Worm (Caenorhabditis elegans): Measurements from ENCODE around the gene F40G9.18.

Gene F40G9.18

DNA sequence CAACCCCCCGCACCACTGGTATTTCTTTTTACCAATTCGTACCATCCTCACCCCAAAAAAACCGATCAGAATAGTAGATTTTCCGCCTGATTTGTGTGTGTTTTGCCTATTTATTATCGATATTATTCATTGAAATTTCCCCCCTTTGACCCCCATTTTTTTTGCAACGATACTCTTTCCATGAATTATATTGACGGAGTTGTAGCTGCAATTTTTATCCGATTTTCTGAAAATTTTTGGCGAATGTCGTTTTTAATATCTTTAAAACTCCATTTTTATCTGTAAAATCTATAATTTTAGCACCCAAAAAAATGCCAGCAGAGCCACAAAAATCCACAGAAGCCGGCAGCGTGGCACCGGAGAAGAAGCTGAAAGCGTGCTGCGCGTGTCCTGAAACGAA, 21.3 kb upstream of the F40G9.18 start, which contains the start of gene cox-17:
Gene cox-17 (plus strand): TSS at position 301 of the 400 bp plus-strand sequence.
- TF ChIP-seq pes-1 (GFP tag; IDR thresholded peaks at IDR 0.05) (no peak), tbx-37 (GFP tag; conservative IDR thresholded peaks at IDR 0.05) (no peak), ceh-36 (tag; optimal IDR thresholded peaks at IDR 0.05) (no peak), flt-1 (GFP tag; IDR thresholded peaks at IDR 0.05) (no peak), hmg-4 (GFP tag; optimal IDR thresholded peaks at IDR 0.05) (no peak)

DNA sequence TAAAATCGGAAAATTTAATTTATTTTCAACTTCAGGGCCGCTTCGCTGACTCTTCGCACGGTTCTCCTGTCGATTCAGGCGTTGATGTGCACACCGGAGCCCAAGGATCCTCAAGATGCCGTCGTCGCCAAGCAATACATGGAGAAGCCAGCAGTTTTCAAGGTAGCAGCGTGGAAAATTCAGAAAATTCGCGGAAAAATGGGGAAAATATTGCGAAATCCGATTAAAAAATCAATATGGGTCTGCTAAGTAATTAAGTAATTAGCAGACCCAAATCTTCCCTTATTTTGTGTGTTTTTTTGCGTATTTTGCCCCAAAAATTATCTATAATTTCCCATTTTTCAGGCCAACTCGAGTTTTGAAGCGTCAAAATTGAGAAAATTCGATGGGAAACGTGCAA, 19.9 kb upstream of the F40G9.18 start:
- TF ChIP-seq B0310.2 (tag; optimal IDR thresholded peaks at IDR 0.05), result no peak
- no peak for TF ChIP-seq sea-1 (GFP tag; conservative IDR thresholded peaks at IDR 0.05)
- TF ChIP-seq tbx-11 (GFP tag; IDR thresholded peaks at IDR 0.05), result no peak
- TF ChIP-seq aly-1 (tag; optimal IDR thresholded peaks at IDR 0.05), result no peak
- no peak for TF ChIP-seq ets-7 (tag; optimal IDR thresholded peaks at IDR 0.05)
- TF ChIP-seq scrt-1 (GFP tag; IDR thresholded peaks at IDR 0.05), result no peak
- no peak for TF ChIP-seq flt-1 (GFP tag; IDR thresholded peaks at IDR 0.05)
- no peak for TF ChIP-seq hmg-4 (GFP tag; optimal IDR thresholded peaks at IDR 0.05)
- TF ChIP-seq hmbx-1 (tag; optimal IDR thresholded peaks at IDR 0.05), result no peak

- TF ChIP-seq hmg-4 (GFP tag; optimal IDR thresholded peaks at IDR 0.05) (no peak), pes-1 (GFP tag; IDR thresholded peaks at IDR 0.05) (no peak), tbx-11 (GFP tag; IDR thresholded peaks at IDR 0.05) (no peak), ets-7 (tag; optimal IDR thresholded peaks at IDR 0.05) (no peak), hnd-1 (tag; optimal IDR thresholded peaks at IDR 0.05) (no peak), F13C5.2 (tag; optimal IDR thresholded peaks at IDR 0.05) (no peak), tra-4 (tag; optimal IDR thresholded peaks at IDR 0.05) (no peak), scrt-1 (GFP tag; IDR thresholded peaks at IDR 0.05) (no peak), aly-1 (tag; optimal IDR thresholded peaks at IDR 0.05) (no peak), sea-1 (GFP tag; conservative IDR thresholded peaks at IDR 0.05) (no peak), ceh-13 (GFP tag; optimal IDR thresholded peaks at IDR 0.05) (no peak), ceh-36 (tag; optimal IDR thresholded peaks at IDR 0.05) (no peak), ama-1 (optimal IDR thresholded peaks at IDR 0.05) (no peak), B0310.2 (tag; optimal IDR thresholded peaks at IDR 0.05) (no peak), flt-1 (GFP tag; IDR thresholded peaks at IDR 0.05) (no peak), tbx-37 (GFP tag; conservative IDR thresholded peaks at IDR 0.05) (no peak), hmbx-1 (tag; optimal IDR thresholded peaks at IDR 0.05) (no peak)
These were observed 19.1 kb upstream of the F40G9.18 start, which contains the start of gene ubc-20 for ce11 chrIII:188426-188888. Gene ubc-20 (plus strand): TSS chrIII:188838.

ce11 chrIII:187829-188228, 18.5 kb upstream of the F40G9.18 start, which contains the start of gene mxl-2:
Gene mxl-2 (minus strand): TSS chrIII:188131.
- TF ChIP-seq ceh-13 (GFP tag; optimal IDR thresholded peaks at IDR 0.05) (no peak), B0310.2 (tag; optimal IDR thresholded peaks at IDR 0.05) (no peak), sea-1 (GFP tag; conservative IDR thresholded peaks at IDR 0.05) (no peak), hnd-1 (tag; optimal IDR thresholded peaks at IDR 0.05) (no peak), scrt-1 (GFP tag; IDR thresholded peaks at IDR 0.05) (no peak), ets-7 (tag; optimal IDR thresholded peaks at IDR 0.05) (no peak), F13C5.2 (tag; optimal IDR thresholded peaks at IDR 0.05) (no peak), tbx-11 (GFP tag; IDR thresholded peaks at IDR 0.05) (no peak), tra-4 (tag; optimal IDR thresholded peaks at IDR 0.05) (no peak), tbx-37 (GFP tag; conservative IDR thresholded peaks at IDR 0.05) (no peak), aly-1 (tag; optimal IDR thresholded peaks at IDR 0.05) (no peak), flt-1 (GFP tag; IDR thresholded peaks at IDR 0.05) (no peak), ceh-36 (tag; optimal IDR thresholded peaks at IDR 0.05) (no peak), ama-1 (optimal IDR thresholded peaks at IDR 0.05) (no peak), pes-1 (GFP tag; IDR thresholded peaks at IDR 0.05) (no peak), hmbx-1 (tag; optimal IDR thresholded peaks at IDR 0.05) (no peak), hmg-4 (GFP tag; optimal IDR thresholded peaks at IDR 0.05) (no peak)

ce11 chrIII:184335-184734, 15.0 kb upstream of the F40G9.18 start:
- no peak for TF ChIP-seq ceh-36 (tag; optimal IDR thresholded peaks at IDR 0.05)
- no peak for TF ChIP-seq tra-4 (tag; optimal IDR thresholded peaks at IDR 0.05)
- TF ChIP-seq B0310.2 (tag; optimal IDR thresholded peaks at IDR 0.05), result no peak
- TF ChIP-seq tbx-11 (GFP tag; IDR thresholded peaks at IDR 0.05), result no peak
- no peak for TF ChIP-seq aly-1 (tag; optimal IDR thresholded peaks at IDR 0.05)
- TF ChIP-seq hmbx-1 (tag; optimal IDR thresholded peaks at IDR 0.05), result no peak
- TF ChIP-seq flt-1 (GFP tag; IDR thresholded peaks at IDR 0.05), result no peak
- TF ChIP-seq sea-1 (GFP tag; conservative IDR thresholded peaks at IDR 0.05), result no peak
- TF ChIP-seq pes-1 (GFP tag; IDR thresholded peaks at IDR 0.05), result no peak

- TF ChIP-seq tra-4 (tag; optimal IDR thresholded peaks at IDR 0.05) (no peak), hmg-4 (GFP tag; optimal IDR thresholded peaks at IDR 0.05) (no peak), B0310.2 (tag; optimal IDR thresholded peaks at IDR 0.05) (no peak), pes-1 (GFP tag; IDR thresholded peaks at IDR 0.05) (no peak)
These were observed 13.7 kb upstream of the F40G9.18 start for ce11 chrIII:183072-183471.

DNA sequence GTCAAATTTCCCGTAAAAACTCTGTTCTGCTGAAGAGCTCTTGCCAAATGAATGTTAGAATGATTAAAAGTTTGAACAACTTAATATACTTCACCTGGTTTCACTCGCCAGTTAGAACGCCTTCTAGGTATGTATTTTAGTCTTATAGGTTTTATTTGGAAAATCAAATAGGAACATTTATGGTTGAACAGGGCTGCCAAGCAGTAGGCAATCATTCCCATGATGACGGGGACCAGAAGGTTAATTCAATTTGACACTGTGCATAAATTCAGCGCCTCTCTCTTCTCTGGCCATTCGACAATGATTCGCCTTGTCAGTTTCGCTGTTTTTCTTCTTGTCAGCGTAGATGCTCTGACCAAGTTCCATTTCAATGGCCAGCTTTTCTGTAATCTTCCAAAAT, 12.7 kb upstream of the F40G9.18 start, which contains the start of gene F40G9.15:
Gene F40G9.15 (plus strand): TSS at position 301 of the 400 bp plus-strand sequence.
- TF ChIP-seq ceh-13 (GFP tag; optimal IDR thresholded peaks at IDR 0.05), result peak; percentile 12
- no peak for TF ChIP-seq tra-4 (tag; optimal IDR thresholded peaks at IDR 0.05)

- no peak for TF ChIP-seq ceh-36 (tag; optimal IDR thresholded peaks at IDR 0.05)
- no peak for TF ChIP-seq ama-1 (optimal IDR thresholded peaks at IDR 0.05)
- TF ChIP-seq hnd-1 (tag; optimal IDR thresholded peaks at IDR 0.05), result no peak
- no peak for TF ChIP-seq sea-1 (GFP tag; conservative IDR thresholded peaks at IDR 0.05)
- TF ChIP-seq ets-7 (tag; optimal IDR thresholded peaks at IDR 0.05), result no peak
- no peak for TF ChIP-seq F13C5.2 (tag; optimal IDR thresholded peaks at IDR 0.05)
- TF ChIP-seq tbx-37 (GFP tag; conservative IDR thresholded peaks at IDR 0.05), result no peak
- no peak for TF ChIP-seq aly-1 (tag; optimal IDR thresholded peaks at IDR 0.05)
- no peak for TF ChIP-seq ceh-13 (GFP tag; optimal IDR thresholded peaks at IDR 0.05)
- no peak for TF ChIP-seq scrt-1 (GFP tag; IDR thresholded peaks at IDR 0.05)
- no peak for TF ChIP-seq B0310.2 (tag; optimal IDR thresholded peaks at IDR 0.05)
- no peak for TF ChIP-seq hmbx-1 (tag; optimal IDR thresholded peaks at IDR 0.05)
- no peak for TF ChIP-seq tbx-11 (GFP tag; IDR thresholded peaks at IDR 0.05)
- TF ChIP-seq tra-4 (tag; optimal IDR thresholded peaks at IDR 0.05), result no peak
- TF ChIP-seq hmg-4 (GFP tag; optimal IDR thresholded peaks at IDR 0.05), result no peak
- TF ChIP-seq pes-1 (GFP tag; IDR thresholded peaks at IDR 0.05), result no peak
- TF ChIP-seq flt-1 (GFP tag; IDR thresholded peaks at IDR 0.05), result no peak
These were observed 11.6 kb upstream of the F40G9.18 start, which contains the start of gene F40G9.5 for ce11 chrIII:180963-181362. Gene F40G9.5 (plus strand): TSS chrIII:181263.
